Worm (Caenorhabditis elegans) whole organism, L3 larva: ENCODE data around the gene bli-2.

Source experiments
- R02D3.7 ChIP-seq: fragments of 150-350 bp; optimal IDR thresholded peaks from 2 replicates; lab custom pipeline; 2014; ENCODE audit warnings: missing biosample characterization, missing genetic modification characterization
- ZK546.5 ChIP-seq: sonication (generic microtip); optimal IDR thresholded peaks from 2 replicates; lab custom pipeline; 2017; ENCODE audit warnings: missing biosample characterization, missing genetic modification characterization
- ama-1 ChIP-seq: fragments of 150-350 bp; optimal IDR thresholded peaks from 2 replicates; lab custom pipeline; 2018
- ceh-16 ChIP-seq: sonication (generic microtip); optimal IDR thresholded peaks from 2 replicates; lab custom pipeline; 2017; ENCODE audit warnings: missing biosample characterization, missing genetic modification characterization
- ceh-28 ChIP-seq: fragments of 150-350 bp; optimal IDR thresholded peaks from 2 replicates; lab custom pipeline; 2014; ENCODE audit warnings: missing biosample characterization, missing genetic modification reagents, missing genetic modification characterization
- ceh-82 ChIP-seq: fragments of 150-350 bp; optimal IDR thresholded peaks from 2 replicates; lab custom pipeline; 2014; ENCODE audit warnings: missing biosample characterization, missing genetic modification characterization
- egl-27 ChIP-seq: sonication (generic microtip); optimal IDR thresholded peaks from 4 replicates; lab custom pipeline; 2017; ENCODE audit warnings: missing biosample characterization, missing genetic modification reagents, missing genetic modification characterization
- elt-1 ChIP-seq: fragments of 150-350 bp; optimal IDR thresholded peaks from 2 replicates; lab custom pipeline; 2014; ENCODE audit warnings: missing biosample characterization, missing genetic modification characterization
- elt-2 ChIP-seq: sonication (generic microtip); optimal IDR thresholded peaks from 2 replicates; lab custom pipeline; 2016; ENCODE audit warnings: missing genetic modification reagents, mild to moderate bottlenecking, missing genetic modification characterization, missing compliant biosample characterization
- elt-3 ChIP-seq, 3 experiments: fragments of 150-350 bp in 1 of 3; sonication (generic microtip) in 2 of 3; optimal IDR thresholded peaks; 2 replicates in 2 of 3; 4 replicates in 1 of 3; lab custom pipeline; 2014 to 2017; ENCODE audit warnings: missing biosample characterization in 3 of 3, missing genetic modification characterization in 3 of 3
- eor-1 ChIP-seq, 2 experiments: fragments of 150-350 bp; optimal IDR thresholded peaks; 2 replicates each; lab custom pipeline; 2014 to 2018; ENCODE audit warnings: missing biosample characterization in 2 of 2, missing genetic modification characterization in 2 of 2
- fkh-10 ChIP-seq: sonication (generic microtip); optimal IDR thresholded peaks from 2 replicates; lab custom pipeline; 2017; ENCODE audit warnings: missing biosample characterization, missing genetic modification reagents, missing genetic modification characterization
- fkh-2 ChIP-seq: fragments of 150-350 bp; optimal IDR thresholded peaks from 2 replicates; lab custom pipeline; 2014; ENCODE audit warnings: missing biosample characterization, missing genetic modification reagents, missing genetic modification characterization
- fos-1 ChIP-seq: fragments of 150-350 bp; optimal IDR thresholded peaks from 2 replicates; lab custom pipeline; 2014; ENCODE audit warnings: missing biosample characterization, missing genetic modification characterization
- lin-15B ChIP-seq: fragments of 150-350 bp; optimal IDR thresholded peaks from 2 replicates; lab custom pipeline; 2014; ENCODE audit warnings: missing biosample characterization, missing genetic modification characterization
- lsy-12 ChIP-seq: sonication (generic microtip); optimal IDR thresholded peaks from 2 replicates; lab custom pipeline; 2016; ENCODE audit warnings: mild to moderate bottlenecking, missing genetic modification characterization, missing compliant biosample characterization
- mdl-1 ChIP-seq: fragments of 150-350 bp; optimal IDR thresholded peaks from 2 replicates; lab custom pipeline; 2014; ENCODE audit warnings: missing biosample characterization, missing genetic modification characterization
- mml-1 ChIP-seq: fragments of 150-350 bp; sonication (generic microtip); optimal IDR thresholded peaks from 3 replicates; lab custom pipeline; 2014; ENCODE audit warnings: missing biosample characterization, missing genetic modification characterization
- nhr-11 ChIP-seq: fragments of 150-350 bp; optimal IDR thresholded peaks from 2 replicates; lab custom pipeline; 2014; ENCODE audit warnings: missing biosample characterization, missing genetic modification characterization
- nhr-12 ChIP-seq: fragments of 150-350 bp; optimal IDR thresholded peaks from 2 replicates; lab custom pipeline; 2014; ENCODE audit warnings: missing biosample characterization, missing genetic modification characterization
- nhr-23 ChIP-seq: fragments of 150-350 bp; optimal IDR thresholded peaks from 2 replicates; lab custom pipeline; 2014; ENCODE audit warnings: missing biosample characterization, missing genetic modification reagents, missing genetic modification characterization
- nhr-25 ChIP-seq: sonication (generic microtip); optimal IDR thresholded peaks from 2 replicates; lab custom pipeline; 2017; ENCODE audit warnings: missing biosample characterization, missing genetic modification characterization
- nhr-28 ChIP-seq: fragments of 150-350 bp; optimal IDR thresholded peaks from 2 replicates; lab custom pipeline; 2014; ENCODE audit warnings: missing biosample characterization, missing genetic modification characterization
- nhr-43 ChIP-seq: sonication (generic microtip); optimal IDR thresholded peaks from 2 replicates; lab custom pipeline; 2016; ENCODE audit warnings: mild to moderate bottlenecking, missing genetic modification characterization, missing compliant biosample characterization; ENCODE audit not compliant: poor library complexity, severe bottlenecking
- nhr-67 ChIP-seq: fragments of 150-350 bp; optimal IDR thresholded peaks from 2 replicates; lab custom pipeline; 2014; ENCODE audit warnings: missing biosample characterization, missing genetic modification characterization
- nhr-76 ChIP-seq: fragments of 150-350 bp; sonication (generic microtip); optimal IDR thresholded peaks from 5 replicates; lab custom pipeline; 2014; ENCODE audit warnings: missing biosample characterization, missing genetic modification characterization
- nhr-77 ChIP-seq: fragments of 150-350 bp; optimal IDR thresholded peaks from 2 replicates; lab custom pipeline; 2014; ENCODE audit warnings: missing biosample characterization, missing genetic modification characterization
- pqm-1 ChIP-seq: fragments of 150-350 bp; optimal IDR thresholded peaks from 2 replicates; lab custom pipeline; 2017; ENCODE audit warnings: missing biosample characterization, missing genetic modification characterization, inconsistent platforms
- sea-2 ChIP-seq: fragments of 150-350 bp; sonication (generic microtip); optimal IDR thresholded peaks from 4 replicates; lab custom pipeline; 2014; ENCODE audit warnings: missing biosample characterization, missing genetic modification reagents, missing genetic modification characterization
- skn-1 ChIP-seq: fragments of 150-350 bp; optimal IDR thresholded peaks from 2 replicates; lab custom pipeline; 2014; ENCODE audit warnings: missing biosample characterization, missing genetic modification characterization
- snpc-4 ChIP-seq: fragments of 150-350 bp; optimal IDR thresholded peaks from 2 replicates; lab custom pipeline; 2014; ENCODE audit warnings: missing biosample characterization, missing genetic modification characterization
- tbx-2 ChIP-seq: sonication (generic microtip); optimal IDR thresholded peaks from 2 replicates; lab custom pipeline; 2016; ENCODE audit warnings: mild to moderate bottlenecking, missing genetic modification characterization, missing compliant biosample characterization
- unc-39 ChIP-seq: sonication (generic microtip); optimal IDR thresholded peaks from 4 replicates; lab custom pipeline; 2017; ENCODE audit warnings: missing biosample characterization, missing genetic modification characterization
- unc-62 ChIP-seq: fragments of 150-350 bp; sonication (generic microtip); optimal IDR thresholded peaks from 4 replicates; lab custom pipeline; 2014; ENCODE audit warnings: missing biosample characterization, missing genetic modification reagents, missing genetic modification characterization
- zag-1 ChIP-seq: fragments of 150-350 bp; optimal IDR thresholded peaks from 2 replicates; lab custom pipeline; 2014; ENCODE audit warnings: missing biosample characterization, missing genetic modification characterization
- ztf-11 ChIP-seq: fragments of 150-350 bp; optimal IDR thresholded peaks from 2 replicates; lab custom pipeline; 2014; ENCODE audit warnings: missing biosample characterization, missing genetic modification characterization
- ztf-4 ChIP-seq: fragments of 150-350 bp; optimal IDR thresholded peaks from 2 replicates; lab custom pipeline; 2014; ENCODE audit warnings: missing biosample characterization, missing genetic modification characterization

bli-2 gene

DNA sequence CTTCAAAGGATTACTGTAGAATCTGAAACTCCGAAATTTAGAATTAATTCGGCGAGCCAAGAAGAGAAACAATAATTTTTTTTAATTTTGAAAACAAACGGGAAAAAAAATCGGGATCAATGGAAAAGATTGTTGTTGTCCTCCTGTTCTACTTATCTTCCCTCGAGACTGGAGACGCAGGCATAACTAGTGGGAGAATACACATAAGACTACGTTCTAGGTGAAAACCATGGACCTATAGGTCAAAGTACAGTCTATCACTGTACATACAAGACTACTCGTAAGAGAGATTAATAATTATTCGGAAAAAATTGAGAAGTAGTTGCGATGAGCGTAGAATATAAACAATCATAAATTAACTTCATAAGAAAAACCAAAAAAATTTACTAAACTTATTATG is 32.9 kb downstream of the bli-2 start, which contains the start of gene dhs-6 (continued):
- TF ChIP-seq zag-1 (tag; lab: Kevin White, UChicago) (no peak), elt-1 (tag; lab: Kevin White, UChicago) (no peak), skn-1 (no peak), fkh-10 (GFP tag; lab: Kevin White, UChicago) (no peak), ceh-16 (no peak), nhr-11 (tag; lab: Kevin White, UChicago) (no peak), ceh-82 (tag; lab: Kevin White, UChicago) (no peak), fkh-2 (no peak), nhr-67 (tag; lab: Kevin White, UChicago) (no peak), egl-27 (tag; lab: Kevin White, UChicago) (no peak), sea-2 (GFP tag; lab: Kevin White, UChicago) (no peak), nhr-77 (no peak), fos-1 (no peak), nhr-43 (tag; lab: Kevin White, UChicago) (peak; percentile 15), R02D3.7 (tag; lab: Kevin White, UChicago) (no peak), unc-39 (tag; lab: Kevin White, UChicago) (no peak), snpc-4 (tag; lab: Kevin White, UChicago) (no peak), ztf-11 (tag; lab: Kevin White, UChicago) (no peak), tbx-2 (tag; lab: Kevin White, UChicago) (no peak)

DNA sequence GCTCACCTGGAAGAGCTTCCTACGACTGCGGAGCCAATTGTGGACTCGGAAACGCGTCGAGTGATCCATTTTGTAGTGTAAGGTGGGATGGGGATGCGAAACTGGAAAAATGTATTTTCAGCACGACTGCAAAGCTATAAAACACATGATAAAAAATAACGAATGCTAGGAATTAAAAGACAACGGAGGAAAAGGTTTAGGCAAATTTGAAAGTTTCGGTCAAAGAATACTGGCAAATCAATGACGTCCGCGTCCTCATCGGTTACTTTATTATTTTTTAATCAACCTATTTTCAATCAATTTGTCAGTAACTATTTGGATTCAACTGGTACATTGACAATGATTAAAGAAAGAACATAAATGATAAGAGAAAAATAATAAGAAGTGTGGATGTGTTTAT is 44.5 kb downstream of the bli-2 start, which contains the start of gene C17G10.7:
Gene C17G10.7 (minus strand): TSS at position 101 of the 400 bp plus-strand sequence.
- no peak for TF ChIP-seq sea-2 (GFP tag; lab: Kevin White, UChicago)
- no peak for TF ChIP-seq zag-1 (tag; lab: Kevin White, UChicago)
- TF ChIP-seq nhr-28 (tag; lab: Kevin White, UChicago) = no peak
- no peak for TF ChIP-seq nhr-11 (tag; lab: Kevin White, UChicago)

DNA sequence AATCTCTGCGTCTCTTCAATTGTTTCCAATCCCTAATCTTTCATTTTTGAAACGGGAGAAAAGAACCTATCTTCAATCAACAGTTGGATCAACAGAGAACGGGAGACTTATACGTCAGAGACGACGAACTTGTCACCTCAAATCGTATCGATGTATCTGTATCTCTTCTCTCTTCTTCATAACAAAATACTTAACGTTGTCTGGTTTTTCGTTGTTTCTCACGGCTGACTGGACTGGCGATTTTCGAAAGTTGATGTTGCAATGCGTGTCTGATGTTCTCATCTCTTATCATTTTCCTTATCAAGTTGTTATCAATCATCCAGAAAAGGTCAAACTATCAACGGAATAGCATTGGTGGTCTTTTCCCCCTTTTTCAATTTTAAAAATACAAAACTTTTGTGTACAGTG is 46.7 kb downstream of the bli-2 start:
- TF ChIP-seq nhr-23 (tag; lab: Kevin White, UChicago) = peak; percentile 94
- TF ChIP-seq nhr-76 = peak; percentile 48
- TF ChIP-seq R02D3.7 (tag; lab: Kevin White, UChicago) = peak; percentile 40
- no peak for TF ChIP-seq fkh-2
- peak; percentile 93 to 96 (median 93) for TF ChIP-seq elt-3 (tag; optimal IDR thresholded peaks at IDR 0.05; lab: Kevin White, UChicago)
- peak; percentile 85 for TF ChIP-seq nhr-25
- no peak for TF ChIP-seq skn-1
- peak; percentile 22 for TF ChIP-seq nhr-77
- peak; percentile 23 for TF ChIP-seq mdl-1 (tag; lab: Kevin White, UChicago)
- no peak for TF ChIP-seq ZK546.5 (tag; lab: Kevin White, UChicago)
- TF ChIP-seq nhr-43 (tag; lab: Kevin White, UChicago) = peak; percentile 90
- TF ChIP-seq elt-2 (tag; lab: Kevin White, UChicago) = peak; percentile 89
- peak; percentile 72 for TF ChIP-seq elt-1 (tag; lab: Kevin White, UChicago)
- no peak for TF ChIP-seq ceh-82 (tag; lab: Kevin White, UChicago)
- peak; percentile 93 for TF ChIP-seq unc-62 (GFP tag; lab: Kevin White, UChicago)
- no peak for TF ChIP-seq pqm-1 (tag; lab: Kevin White, UChicago)
- TF ChIP-seq tbx-2 (tag; lab: Kevin White, UChicago) = peak; percentile 39
- no peak for TF ChIP-seq nhr-28 (tag; lab: Kevin White, UChicago)
- TF ChIP-seq snpc-4 (tag; lab: Kevin White, UChicago) = no peak
- no peak for TF ChIP-seq ztf-4 (tag; lab: Kevin White, UChicago)
- TF ChIP-seq lsy-12 (tag; lab: Kevin White, UChicago) = peak; percentile 5
- TF ChIP-seq ceh-28 (tag; lab: Kevin White, UChicago) = peak; percentile 80

DNA sequence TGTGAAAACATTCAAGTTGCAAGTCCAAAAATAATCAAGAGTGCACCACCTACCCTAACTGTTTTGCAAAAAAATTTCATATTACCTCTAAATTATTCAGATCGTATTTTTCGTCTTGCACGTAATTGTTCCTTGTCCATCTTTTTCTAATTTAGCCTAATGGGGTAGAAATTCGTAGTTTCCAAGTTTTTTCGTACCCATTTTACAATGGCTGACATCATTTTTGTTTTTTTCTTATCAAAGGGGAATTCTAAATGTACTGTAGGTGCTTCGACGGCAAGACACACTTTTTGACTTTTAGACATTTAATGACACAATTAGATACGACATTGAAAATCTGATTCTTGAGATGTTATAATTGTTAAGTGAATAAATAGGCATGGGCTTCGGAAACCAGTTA is 47.8 kb downstream of the bli-2 start:
- no peak for TF ChIP-seq unc-39 (tag; lab: Kevin White, UChicago)
- TF ChIP-seq ZK546.5 (tag; lab: Kevin White, UChicago) = no peak
- no peak for TF ChIP-seq ceh-82 (tag; lab: Kevin White, UChicago)
- no peak for TF ChIP-seq nhr-11 (tag; lab: Kevin White, UChicago)
- TF ChIP-seq nhr-67 (tag; lab: Kevin White, UChicago) = no peak
- TF ChIP-seq snpc-4 (tag; lab: Kevin White, UChicago) = no peak
- TF ChIP-seq lin-15B (tag; lab: Kevin White, UChicago) = no peak
- TF ChIP-seq lsy-12 (tag; lab: Kevin White, UChicago) = no peak
- no peak for TF ChIP-seq ama-1
- no peak for TF ChIP-seq tbx-2 (tag; lab: Kevin White, UChicago)
- no peak for TF ChIP-seq pqm-1 (tag; lab: Kevin White, UChicago)
- TF ChIP-seq ztf-11 (tag; lab: Kevin White, UChicago) = no peak
- no peak for TF ChIP-seq mml-1 (tag; lab: Kevin White, UChicago)
- no peak for TF ChIP-seq egl-27 (tag; lab: Kevin White, UChicago)
- no peak for TF ChIP-seq nhr-12
- no peak for TF ChIP-seq ceh-28 (tag; lab: Kevin White, UChicago)
- no peak for TF ChIP-seq fkh-2
- no peak for TF ChIP-seq nhr-76
- TF ChIP-seq eor-1 (tag; optimal IDR thresholded peaks at IDR 0.05; lab: Kevin White, UChicago) = no peak
- TF ChIP-seq nhr-43 (tag; lab: Kevin White, UChicago) = no peak
